Fruit fly (Drosophila melanogaster): Measurements from ENCODE around the gene Proc-R.

The Proc-R gene

dm6 chrX:4686150-4686549, 21.6 kb upstream of the Proc-R start (continued):
- TF ChIP-seq CG1832 (GFP tag; optimal IDR thresholded peaks at IDR 0.05), result peak; percentile 91
- TF ChIP-seq sug (tag; optimal IDR thresholded peaks at IDR 0.05), result peak; percentile 23
- TF ChIP-seq CG14667 (GFP tag; IDR thresholded peaks at IDR 0.05), result no peak
- no peak for TF ChIP-seq mirr (GFP tag; optimal IDR thresholded peaks at IDR 0.05)
- TF ChIP-seq usp (GFP tag; optimal IDR thresholded peaks at IDR 0.05), result no peak
- peak; percentile 36 for TF ChIP-seq HmgZ (tag; optimal IDR thresholded peaks at IDR 0.05)
- peak; percentile 2 for TF ChIP-seq nerfin-1 (tag; optimal IDR thresholded peaks at IDR 0.05)
- no peak for TF ChIP-seq sc (optimal IDR thresholded peaks at IDR 0.05)
- TF ChIP-seq sc (GFP tag; optimal IDR thresholded peaks at IDR 0.05), result no peak
- TF ChIP-seq Nf-YC (tag; optimal IDR thresholded peaks at IDR 0.05), result peak; percentile 77
- no peak for TF ChIP-seq fd96Cb (tag; optimal IDR thresholded peaks at IDR 0.05)
- TF ChIP-seq Dip3 (GFP tag; optimal IDR thresholded peaks at IDR 0.05), result no peak
- no peak for TF ChIP-seq Neu2 (GFP tag; optimal IDR thresholded peaks at IDR 0.05; ENCODE audit: borderline replicate concordance)
- peak; percentile 2 for TF ChIP-seq CG5180 (GFP tag; optimal IDR thresholded peaks at IDR 0.05)
- peak; percentile 55 for TF ChIP-seq ftz-f1 (GFP tag; optimal IDR thresholded peaks at IDR 0.05)
- no peak for TF ChIP-seq otp (GFP tag; IDR thresholded peaks at IDR 0.05)
- no peak for TF ChIP-seq Lhr (GFP tag; optimal IDR thresholded peaks at IDR 0.05)
- no peak for TF ChIP-seq CG31388 (GFP tag; optimal IDR thresholded peaks at IDR 0.05)
- no peak for TF ChIP-seq Awh (GFP tag; IDR thresholded peaks at IDR 0.05)
- TF ChIP-seq CG10209 (GFP tag; optimal IDR thresholded peaks at IDR 0.05), result no peak
- peak; percentile 80 for TF ChIP-seq abd-A (tag; optimal IDR thresholded peaks at IDR 0.05)
- TF ChIP-seq CG8281 (tag; optimal IDR thresholded peaks at IDR 0.05), result no peak
- TF ChIP-seq CG1233 (GFP tag; optimal IDR thresholded peaks at IDR 0.05), result no peak
- no peak for TF ChIP-seq CG11093 (GFP tag; IDR thresholded peaks at IDR 0.05)
- TF ChIP-seq CG13296 (GFP tag; optimal IDR thresholded peaks at IDR 0.05), result peak; percentile 11
- no peak for TF ChIP-seq CG12236 (GFP tag; optimal IDR thresholded peaks at IDR 0.05)
- TF ChIP-seq MESR4 (GFP tag; optimal IDR thresholded peaks at IDR 0.05), result peak; percentile 10
- TF ChIP-seq CG8478 (optimal IDR thresholded peaks at IDR 0.05), result peak; percentile 89
- TF ChIP-seq CG7987 (GFP tag; optimal IDR thresholded peaks at IDR 0.05), result no peak
- TF ChIP-seq ken (GFP tag; IDR thresholded peaks at IDR 0.05), result no peak
- TF ChIP-seq exex (tag; optimal IDR thresholded peaks at IDR 0.05), result peak; percentile 11
- TF ChIP-seq Aef1 (GFP tag; IDR thresholded peaks at IDR 0.05), result 0 out of 3 replicates have a peak, but pooled peaks have one; percentile 19
- TF ChIP-seq CG15696 (tag; optimal IDR thresholded peaks at IDR 0.05), result no peak
- TF ChIP-seq MBD-R2 (GFP tag; IDR thresholded peaks at IDR 0.05), result peak; percentile 20; the same call in 1 of the 2 replicates
- no peak for TF ChIP-seq Dp (GFP tag; optimal IDR thresholded peaks at IDR 0.05)
- TF ChIP-seq Nf-YB (GFP tag; optimal IDR thresholded peaks at IDR 0.05), result peak; percentile 68
- TF ChIP-seq CG14860 (GFP tag; IDR thresholded peaks at IDR 0.05; ENCODE audit: partially characterized antibody), result no peak
- TF ChIP-seq CG3407 (GFP tag; optimal IDR thresholded peaks at IDR 0.05), result no peak
- TF ChIP-seq Hmr (GFP tag; optimal IDR thresholded peaks at IDR 0.05), result no peak
- peak; percentile 25 for TF ChIP-seq sqz (GFP tag; optimal IDR thresholded peaks at IDR 0.05)
- TF ChIP-seq CG2678 (tag; optimal IDR thresholded peaks at IDR 0.05), result peak; percentile 21
- peak; percentile 84 for TF ChIP-seq CG17385 (GFP tag; optimal IDR thresholded peaks at IDR 0.05)
- no peak for TF ChIP-seq Sox100B (GFP tag; optimal IDR thresholded peaks at IDR 0.05)
- no peak for TF ChIP-seq CG1792 (GFP tag; optimal IDR thresholded peaks at IDR 0.05)
- TF ChIP-seq tio (GFP tag; optimal IDR thresholded peaks at IDR 0.05), result no peak
- peak; percentile 57 for TF ChIP-seq Drgx (GFP tag; IDR thresholded peaks at IDR 0.05)
- TF ChIP-seq cg (GFP tag; optimal IDR thresholded peaks at IDR 0.05), result peak; percentile 94
- no peak for TF ChIP-seq CG13123 (GFP tag; optimal IDR thresholded peaks at IDR 0.05)
- no peak for TF ChIP-seq CG17912 (GFP tag; optimal IDR thresholded peaks at IDR 0.05)
- peak; percentile 16 for TF ChIP-seq sd (tag; optimal IDR thresholded peaks at IDR 0.05)
- no peak for TF ChIP-seq bigmax (GFP tag; optimal IDR thresholded peaks at IDR 0.05)

Measured in whole organism, embryonic.